Worm (Caenorhabditis elegans) whole organism, late embryonic: ENCODE measurements around the gene F26F2.8.

Source experiments
- C08G9.2 ChIP-seq: sonication (generic microtip); optimal IDR thresholded peaks from 2 replicates; lab custom pipeline; 2016; ENCODE audit warnings: mild to moderate bottlenecking, missing genetic modification characterization, moderate library complexity, missing compliant biosample characterization
- K02D7.2 ChIP-seq: sonication (generic microtip); optimal IDR thresholded peaks from 2 replicates; lab custom pipeline; 2017; ENCODE audit warnings: mild to moderate bottlenecking, missing genetic modification characterization, missing compliant biosample characterization
- T23F11.4 ChIP-seq: fragments of 200-800 bp; sonication (Bioruptor generic); optimal IDR thresholded peaks from 2 replicates; lab custom pipeline; 2018; ENCODE audit warnings: mild to moderate bottlenecking, missing genetic modification characterization, missing compliant biosample characterization
- ahr-1 ChIP-seq: sonication (generic microtip); optimal IDR thresholded peaks from 2 replicates; lab custom pipeline; 2016; ENCODE audit warnings: missing genetic modification characterization, missing compliant biosample characterization
- ceh-14 ChIP-seq: sonication (generic microtip); optimal IDR thresholded peaks from 2 replicates; lab custom pipeline; 2016; ENCODE audit warnings: missing genotype, missing genetic modification characterization, missing compliant biosample characterization
- ceh-19 ChIP-seq: fragments of 200-800 bp; sonication (Bioruptor generic); optimal IDR thresholded peaks from 2 replicates; lab custom pipeline; 2018; ENCODE audit warnings: mild to moderate bottlenecking, missing genetic modification characterization, missing compliant biosample characterization
- ceh-22 ChIP-seq: sonication (generic microtip); optimal IDR thresholded peaks from 2 replicates; lab custom pipeline; 2017; ENCODE audit warnings: missing biosample characterization, missing genetic modification characterization
- ceh-30 ChIP-seq: fragments of 150-350 bp; optimal IDR thresholded peaks from 2 replicates; lab custom pipeline; 2014; ENCODE audit warnings: missing biosample characterization, missing genetic modification characterization
- ceh-31 ChIP-seq: sonication (generic microtip); optimal IDR thresholded peaks from 2 replicates; lab custom pipeline; 2016; ENCODE audit warnings: missing genetic modification characterization, missing compliant biosample characterization
- ceh-34 ChIP-seq: sonication (generic microtip); optimal IDR thresholded peaks from 2 replicates; lab custom pipeline; 2016; ENCODE audit warnings: mild to moderate bottlenecking, missing genetic modification characterization, missing compliant biosample characterization
- ceh-6 ChIP-seq: fragments of 200-800 bp; sonication (Bioruptor generic); optimal IDR thresholded peaks from 2 replicates; lab custom pipeline; 2018; ENCODE audit warnings: mild to moderate bottlenecking, missing genetic modification characterization, missing compliant biosample characterization
- dmd-4 ChIP-seq: sonication (generic microtip); optimal IDR thresholded peaks from 2 replicates; lab custom pipeline; 2016; ENCODE audit warnings: borderline replicate concordance, missing genetic modification characterization, missing compliant biosample characterization
- dve-1 ChIP-seq: sonication (generic microtip); optimal IDR thresholded peaks from 2 replicates; lab custom pipeline; 2017; ENCODE audit warnings: antibody characterized with exemption, mild to moderate bottlenecking, missing genetic modification characterization, missing compliant biosample characterization
- elt-2 ChIP-seq: sonication (generic microtip); optimal IDR thresholded peaks from 2 replicates; lab custom pipeline; 2016; ENCODE audit warnings: missing genetic modification reagents, missing genetic modification characterization, missing compliant biosample characterization
- eyg-1 ChIP-seq: sonication (generic microtip); optimal IDR thresholded peaks from 2 replicates; lab custom pipeline; 2016; ENCODE audit warnings: missing genotype, missing genetic modification characterization, missing compliant biosample characterization
- fax-1 ChIP-seq: sonication (generic microtip); optimal IDR thresholded peaks from 2 replicates; lab custom pipeline; 2016; ENCODE audit warnings: missing genotype, missing genetic modification characterization, missing compliant biosample characterization
- fkh-10 ChIP-seq: fragments of 150-350 bp; optimal IDR thresholded peaks from 2 replicates; lab custom pipeline; 2014; ENCODE audit warnings: missing biosample characterization, missing genetic modification reagents, missing genetic modification characterization
- gmeb-2 ChIP-seq: sonication (generic microtip); optimal IDR thresholded peaks from 2 replicates; lab custom pipeline; 2016; ENCODE audit warnings: missing genetic modification characterization, inconsistent platforms, missing compliant biosample characterization
- hlh-13 ChIP-seq: fragments of 200-800 bp; sonication (Bioruptor generic); optimal IDR thresholded peaks from 2 replicates; lab custom pipeline; 2018; ENCODE audit warnings: mild to moderate bottlenecking, missing genetic modification characterization, missing compliant biosample characterization
- hlh-15 ChIP-seq: sonication (generic microtip); optimal IDR thresholded peaks from 2 replicates; lab custom pipeline; 2016; ENCODE audit warnings: missing genetic modification characterization, missing compliant biosample characterization
- hlh-30 ChIP-seq: sonication (generic microtip); optimal IDR thresholded peaks from 2 replicates; lab custom pipeline; 2017; ENCODE audit warnings: antibody characterized with exemption, missing genetic modification characterization, missing compliant biosample characterization; ENCODE audit not compliant: insufficient read depth
- hlh-6 ChIP-seq: sonication (generic microtip); optimal IDR thresholded peaks from 2 replicates; lab custom pipeline; 2016; ENCODE audit warnings: missing genotype, missing genetic modification characterization, missing compliant biosample characterization
- madf-2 ChIP-seq: sonication (generic microtip); optimal IDR thresholded peaks from 2 replicates; lab custom pipeline; 2017; ENCODE audit warnings: missing genetic modification characterization, missing compliant biosample characterization
- nhr-11 ChIP-seq: fragments of 150-350 bp; optimal IDR thresholded peaks from 2 replicates; lab custom pipeline; 2014; ENCODE audit warnings: missing biosample characterization, missing genetic modification characterization
- pat-9 ChIP-seq: fragments of 200-800 bp; sonication (Bioruptor generic); optimal IDR thresholded peaks from 2 replicates; lab custom pipeline; 2018; ENCODE audit warnings: mild to moderate bottlenecking, missing genetic modification characterization, moderate library complexity, missing compliant biosample characterization
- pha-4 ChIP-seq: fragments of 150-350 bp; optimal IDR thresholded peaks from 2 replicates; lab custom pipeline; 2018; ENCODE audit warnings: missing biosample characterization, missing genetic modification reagents, missing genetic modification characterization
- pqm-1 ChIP-seq: sonication (generic microtip); optimal IDR thresholded peaks from 2 replicates; lab custom pipeline; 2016; ENCODE audit warnings: missing genetic modification characterization, missing compliant biosample characterization
- pros-1 ChIP-seq: fragments of 150-350 bp; optimal IDR thresholded peaks from 2 replicates; lab custom pipeline; 2014; ENCODE audit warnings: missing biosample characterization, missing genetic modification reagents, missing genetic modification characterization
- rnt-1 ChIP-seq: sonication (generic microtip); optimal IDR thresholded peaks from 2 replicates; lab custom pipeline; 2016; ENCODE audit warnings: missing genetic modification characterization, missing compliant biosample characterization
- sdc-2 ChIP-seq: sonication (generic microtip); optimal IDR thresholded peaks from 2 replicates; lab custom pipeline; 2016; ENCODE audit warnings: missing genotype, missing genetic modification characterization, missing compliant biosample characterization
- sox-4 ChIP-seq: sonication (generic microtip); optimal IDR thresholded peaks from 2 replicates; lab custom pipeline; 2017; ENCODE audit warnings: mild to moderate bottlenecking, missing genetic modification characterization, inconsistent platforms, missing compliant biosample characterization
- syd-9 ChIP-seq: sonication (generic microtip); optimal IDR thresholded peaks from 2 replicates; lab custom pipeline; 2016; ENCODE audit warnings: mild to moderate bottlenecking, missing genetic modification characterization, moderate library complexity, missing compliant biosample characterization
- tbx-2 ChIP-seq: sonication (generic microtip); optimal IDR thresholded peaks from 2 replicates; lab custom pipeline; 2016; ENCODE audit warnings: missing genetic modification characterization, missing compliant biosample characterization
- ttx-3 ChIP-seq: sonication (generic microtip); optimal IDR thresholded peaks from 2 replicates; lab custom pipeline; 2016; ENCODE audit warnings: missing genetic modification reagents, missing genetic modification characterization, missing compliant biosample characterization
- unc-42 ChIP-seq: sonication (generic microtip); optimal IDR thresholded peaks from 2 replicates; lab custom pipeline; 2016; ENCODE audit warnings: missing genotype, missing genetic modification characterization, missing compliant biosample characterization
- unc-55 ChIP-seq: sonication (generic microtip); optimal IDR thresholded peaks from 2 replicates; lab custom pipeline; 2017; ENCODE audit warnings: missing biosample characterization, missing genetic modification reagents, missing genetic modification characterization
- unc-86 ChIP-seq: sonication (generic microtip); optimal IDR thresholded peaks from 2 replicates; lab custom pipeline; 2016; ENCODE audit warnings: missing genetic modification characterization, missing compliant biosample characterization
- zip-5 ChIP-seq: sonication (generic microtip); optimal IDR thresholded peaks from 2 replicates; lab custom pipeline; 2016; ENCODE audit warnings: missing genetic modification characterization, missing compliant biosample characterization

Gene F26F2.8

ce11 chrV:20544610-20545009, 34.7 kb upstream of the F26F2.8 start:
- TF ChIP-seq ceh-6 (GFP tag; lab: Kevin White, UChicago) = no peak
- TF ChIP-seq fkh-10 (GFP tag; lab: Kevin White, UChicago) = no peak
- TF ChIP-seq hlh-15 (tag; lab: Kevin White, UChicago) = no peak
- no peak for TF ChIP-seq sox-4 (tag; lab: Kevin White, UChicago)
- TF ChIP-seq gmeb-2 (tag; lab: Kevin White, UChicago) = no peak
- no peak for TF ChIP-seq pqm-1 (tag; lab: Kevin White, UChicago)
- no peak for TF ChIP-seq pros-1 (tag; lab: Kevin White, UChicago)
- TF ChIP-seq T23F11.4 (GFP tag; lab: Kevin White, UChicago) = no peak

ce11 chrV:20545742-20546141, 33.6 kb upstream of the F26F2.8 start:
- TF ChIP-seq pros-1 (tag; lab: Kevin White, UChicago) (no peak), fkh-10 (GFP tag; lab: Kevin White, UChicago) (no peak), ceh-14 (tag; lab: Kevin White, UChicago) (no peak), tbx-2 (tag; lab: Kevin White, UChicago) (no peak), rnt-1 (no peak), hlh-13 (no peak), hlh-6 (no peak), unc-86 (tag; lab: Kevin White, UChicago) (no peak), ceh-30 (tag; lab: Kevin White, UChicago) (no peak), unc-55 (GFP tag; lab: Kevin White, UChicago) (no peak), ceh-34 (tag; lab: Kevin White, UChicago) (no peak)
- TF ChIP-seq, all 69 proteins: peak for 0

ce11 chrV:20547048-20547447, 32.3 kb upstream of the F26F2.8 start, which contains the start of gene Y38H6C.18:
Y38H6C.18 (minus strand) TSS chrV:20547148.
- TF ChIP-seq pqm-1 (tag; lab: Kevin White, UChicago) (no peak), zip-5 (tag; lab: Kevin White, UChicago) (no peak), ceh-19 (GFP tag; lab: Kevin White, UChicago) (no peak)

ce11 chrV:20551096-20551495, 28.2 kb upstream of the F26F2.8 start, which contains the start of gene Y38H6C.20:
Y38H6C.20 (minus strand) TSS chrV:20551196.
- TF ChIP-seq sdc-2 (tag; lab: Kevin White, UChicago) (no peak), ahr-1 (no peak), K02D7.2 (tag; lab: Kevin White, UChicago) (no peak), tbx-2 (tag; lab: Kevin White, UChicago) (no peak), gmeb-2 (tag; lab: Kevin White, UChicago) (no peak), C08G9.2 (tag; lab: Kevin White, UChicago) (no peak), pat-9 (no peak), elt-2 (tag; lab: Kevin White, UChicago) (no peak), ceh-19 (GFP tag; lab: Kevin White, UChicago) (no peak), hlh-15 (tag; lab: Kevin White, UChicago) (no peak), unc-55 (GFP tag; lab: Kevin White, UChicago) (no peak), pha-4 (tag; lab: Kevin White, UChicago) (no peak), zip-5 (tag; lab: Kevin White, UChicago) (no peak), rnt-1 (no peak)

ce11 chrV:20552971-20553370, 26.4 kb upstream of the F26F2.8 start, which contains the start of gene vmo-1:
vmo-1 (minus strand) TSS chrV:20553071.
- no peak for TF ChIP-seq ceh-6 (GFP tag; lab: Kevin White, UChicago)
- TF ChIP-seq unc-42 = no peak
- TF ChIP-seq hlh-6 = no peak
- TF ChIP-seq nhr-11 (tag; lab: Kevin White, UChicago) = no peak
- TF ChIP-seq hlh-30 = no peak
- no peak for TF ChIP-seq unc-55 (GFP tag; lab: Kevin White, UChicago)
- TF ChIP-seq dve-1 = no peak
- TF ChIP-seq tbx-2 (tag; lab: Kevin White, UChicago) = no peak
- no peak for TF ChIP-seq pros-1 (tag; lab: Kevin White, UChicago)
- TF ChIP-seq ahr-1 = no peak
- TF ChIP-seq eyg-1 (tag; lab: Kevin White, UChicago) = no peak
- no peak for TF ChIP-seq ceh-31 (tag; lab: Kevin White, UChicago)
- TF ChIP-seq fkh-10 (GFP tag; lab: Kevin White, UChicago) = no peak
- no peak for TF ChIP-seq sox-4 (tag; lab: Kevin White, UChicago)
- TF ChIP-seq dmd-4 (tag; lab: Kevin White, UChicago) = no peak
- TF ChIP-seq ttx-3 (tag; lab: Kevin White, UChicago) = no peak
- no peak for TF ChIP-seq madf-2
- TF ChIP-seq syd-9 = no peak
- TF ChIP-seq fax-1 (tag; lab: Kevin White, UChicago) = no peak
- no peak for TF ChIP-seq ceh-22 (tag; lab: Kevin White, UChicago)
